Fruit fly (Drosophila melanogaster) whole organism, pupa: ENCODE data around the gene CG11279.

Experiments used
- CG10348 ChIP-seq: fragments of 200-800 bp; sonication (Bioruptor generic); IDR thresholded peaks from 2 replicates; pipeline ENCODE4 v1.3.6; 2022; ENCODE audit warnings: missing biosample characterization, missing genetic modification characterization
- CG34367 ChIP-seq: fragments of 200-800 bp; sonication (Bioruptor generic); optimal IDR thresholded peaks from 2 replicates; lab custom pipeline; 2018; ENCODE audit warnings: missing biosample characterization, mild to moderate bottlenecking, missing genetic modification characterization

dm6 chr3L:13006490-13006889 is 40.3 kb upstream of the CG11279 start, which contains the start of gene CG11263:
- TF ChIP-seq CG34367 (tag; lab: Kevin White, UChicago) (no peak), CG10348 (GFP tag; lab: Robert Waterston, UW) (no peak)
